Fruit fly (Drosophila melanogaster) whole organism, wandering third instar larva: Measurements from ENCODE around the gene strat.
A peak's percentile ranks its signal among the peaks of the same experiment; 100 is the strongest.

Experiments
- Abd-B ChIP-seq: fragments of >200 bp; optimal IDR thresholded peaks from 2 replicates; lab custom pipeline; 2017; ENCODE audit warnings: missing biosample characterization, missing genetic modification characterization
- CG32264 ChIP-seq: fragments of 200-800 bp; sonication (Bioruptor generic); optimal IDR thresholded peaks from 2 replicates; lab custom pipeline; 2016; ENCODE audit warnings: missing biosample characterization, missing genetic modification characterization
- CG9705 ChIP-seq: fragments of 200-800 bp; sonication (Bioruptor generic); optimal IDR thresholded peaks from 2 replicates; lab custom pipeline; 2018; ENCODE audit warnings: missing biosample characterization, mild to moderate bottlenecking, missing genetic modification characterization
- CrebA ChIP-seq: fragments of 200-800 bp; sonication (Bioruptor generic); optimal IDR thresholded peaks from 2 replicates; lab custom pipeline; 2016; ENCODE audit warnings: missing biosample characterization, mild to moderate bottlenecking, missing genetic modification characterization, borderline replicate concordance
- Dfd ChIP-seq: fragments of >200 bp; optimal IDR thresholded peaks from 2 replicates; lab custom pipeline; 2017; ENCODE audit warnings: missing biosample characterization, missing genetic modification characterization
- Dif ChIP-seq: fragments of 200-275, 200-300 bp; sonication (Bioruptor generic); optimal IDR thresholded peaks from 2 replicates; lab custom pipeline; 2018; ENCODE audit warnings: missing biosample characterization, missing genetic modification characterization; ENCODE audit not compliant: partially characterized antibody
- GATAd ChIP-seq: sonication (Bioruptor generic); optimal IDR thresholded peaks from 2 replicates; lab custom pipeline; 2016; ENCODE audit warnings: missing biosample characterization, missing genetic modification characterization
- HLH106 ChIP-seq: fragments of 200-800 bp; optimal IDR thresholded peaks from 3 replicates; lab custom pipeline; 2019; ENCODE audit warnings: missing biosample characterization, mild to moderate bottlenecking, missing genetic modification characterization, moderate library complexity
- Hnf4 ChIP-seq: fragments of 200-800 bp; sonication (Bioruptor generic); optimal IDR thresholded peaks from 2 replicates; lab custom pipeline; 2016; ENCODE audit warnings: missing biosample characterization, mild to moderate bottlenecking, missing genetic modification characterization
- Hr78 ChIP-seq: fragments of >200 bp; optimal IDR thresholded peaks from 2 replicates; lab custom pipeline; 2017; ENCODE audit warnings: missing biosample characterization, missing genetic modification characterization
- Hr83 ChIP-seq: fragments of 200-300 bp; sonication (Bioruptor generic); optimal IDR thresholded peaks from 2 replicates; lab custom pipeline; 2016; ENCODE audit warnings: missing biosample characterization, mild to moderate bottlenecking, missing genetic modification characterization, moderate library complexity; ENCODE audit not compliant: poor library complexity, severe bottlenecking
- Jra ChIP-seq: sonication (Bioruptor generic); optimal IDR thresholded peaks from 2 replicates; lab custom pipeline; 2016; ENCODE audit warnings: missing biosample characterization, missing genetic modification characterization
- Mio ChIP-seq: sonication (Bioruptor generic); optimal IDR thresholded peaks from 2 replicates; lab custom pipeline; 2016; ENCODE audit warnings: missing biosample characterization, missing genetic modification characterization
- Myc ChIP-seq: fragments of >200 bp; optimal IDR thresholded peaks from 2 replicates; lab custom pipeline; 2017
- N ChIP-seq: fragments of >200 bp; optimal IDR thresholded peaks from 2 replicates; lab custom pipeline; 2018; ENCODE audit warnings: missing biosample characterization, missing external identifiers, missing genetic modification characterization
- OdsH ChIP-seq: fragments of 200-800 bp; sonication (Bioruptor generic); optimal IDR thresholded peaks from 2 replicates; lab custom pipeline; 2016; ENCODE audit warnings: missing biosample characterization, mild to moderate bottlenecking, missing genetic modification characterization
- Rel ChIP-seq, 2 experiments: fragments of 200-800 bp; sonication (Bioruptor generic) in 1 of 2; optimal IDR thresholded peaks; 2 replicates in 1 of 2; 3 replicates in 1 of 2; lab custom pipeline; 2016 to 2019; ENCODE audit warnings: mild to moderate bottlenecking in 2 of 2, missing biosample characterization in 2 of 2, missing genetic modification characterization in 2 of 2, moderate library complexity in 1 of 2
- Sp1 ChIP-seq: fragments of 200-800 bp; sonication (Bioruptor generic); optimal IDR thresholded peaks from 3 replicates; lab custom pipeline; 2019; ENCODE audit warnings: missing biosample characterization, mild to moderate bottlenecking, missing genetic modification characterization, moderate library complexity
- Vsx2 ChIP-seq: fragments of 200-300, 225-300 bp; sonication (Bioruptor generic); optimal IDR thresholded peaks from 2 replicates; lab custom pipeline; 2018; ENCODE audit warnings: missing biosample characterization, missing genetic modification characterization; ENCODE audit not compliant: partially characterized antibody
- br ChIP-seq: fragments of 200-800 bp; sonication (Bioruptor generic); optimal IDR thresholded peaks from 2 replicates; lab custom pipeline; 2016; ENCODE audit warnings: missing biosample characterization, missing genetic modification characterization
- brk ChIP-seq: fragments of 200-800 bp; sonication (Bioruptor generic); optimal IDR thresholded peaks from 2 replicates; lab custom pipeline; 2016; ENCODE audit warnings: missing biosample characterization, mild to moderate bottlenecking, missing genetic modification characterization
- dl ChIP-seq, 2 experiments: fragments of 175-275, 200-275 bp in 1 of 2; fragments of 200-275 bp in 1 of 2; sonication (Bioruptor generic); optimal IDR thresholded peaks; lab custom pipeline; 2018; ENCODE audit warnings: mild to moderate bottlenecking in 2 of 2, missing biosample characterization in 2 of 2, missing genetic modification characterization in 2 of 2, moderate library complexity in 2 of 2; ENCODE audit not compliant: partially characterized antibody in 2 of 2, insufficient read depth in 1 of 2
- dmrt93B ChIP-seq: fragments of 200-800 bp; sonication (Bioruptor generic); optimal IDR thresholded peaks from 2 replicates; lab custom pipeline; 2018; ENCODE audit warnings: missing biosample characterization, mild to moderate bottlenecking, missing genetic modification characterization
- dsf ChIP-seq: sonication (Bioruptor generic); optimal IDR thresholded peaks from 2 replicates; lab custom pipeline; 2016; ENCODE audit warnings: missing biosample characterization, missing genetic modification characterization, borderline replicate concordance
- ey ChIP-seq: fragments of 200-800 bp; sonication (Bioruptor generic); optimal IDR thresholded peaks from 2 replicates; lab custom pipeline; 2016; ENCODE audit warnings: missing biosample characterization, missing genetic modification characterization
- foxo ChIP-seq, 2 experiments: fragments of 200-800 bp; sonication (Bioruptor generic); optimal IDR thresholded peaks; 2 replicates in 1 of 2; 3 replicates in 1 of 2; lab custom pipeline; 2016 to 2017; ENCODE audit warnings: missing biosample characterization in 2 of 2, missing genetic modification characterization in 2 of 2
- fru ChIP-seq: fragments of 200-800 bp; sonication (Bioruptor generic); optimal IDR thresholded peaks from 3 replicates; lab custom pipeline; 2016; ENCODE audit warnings: missing biosample characterization, mild to moderate bottlenecking, missing genetic modification characterization
- h ChIP-seq: fragments of 200-800 bp; sonication (Bioruptor generic); optimal IDR thresholded peaks from 3 replicates; lab custom pipeline; 2016; ENCODE audit warnings: missing biosample characterization, mild to moderate bottlenecking, missing genetic modification characterization
- jim ChIP-seq: fragments of 175-275, 200-325 bp; sonication (Bioruptor generic); optimal IDR thresholded peaks from 2 replicates; lab custom pipeline; 2016; ENCODE audit warnings: missing biosample characterization, mild to moderate bottlenecking, missing genetic modification characterization
- lola ChIP-seq: fragments of >200 bp; optimal IDR thresholded peaks from 2 replicates; lab custom pipeline; 2017; ENCODE audit warnings: missing biosample characterization, missing genetic modification characterization
- pan ChIP-seq: fragments of >200 bp; optimal IDR thresholded peaks from 2 replicates; lab custom pipeline; 2017
- psq ChIP-seq: fragments of 200-800 bp; sonication (Bioruptor generic); optimal IDR thresholded peaks from 3 replicates; lab custom pipeline; 2017; ENCODE audit warnings: missing biosample characterization, mild to moderate bottlenecking, missing genetic modification characterization, moderate library complexity
- rgr ChIP-seq: fragments of 200-800 bp; sonication (Bioruptor generic); optimal IDR thresholded peaks from 3 replicates; lab custom pipeline; 2016; ENCODE audit warnings: missing biosample characterization, mild to moderate bottlenecking, missing genetic modification characterization
- sage ChIP-seq: fragments of 200-800 bp; sonication (Bioruptor generic); optimal IDR thresholded peaks from 2 replicates; lab custom pipeline; 2016; ENCODE audit warnings: missing biosample characterization, mild to moderate bottlenecking, missing genetic modification characterization
- sv ChIP-seq: fragments of 200-800 bp; sonication (Bioruptor generic); optimal IDR thresholded peaks from 3 replicates; lab custom pipeline; 2016; ENCODE audit warnings: missing biosample characterization, missing genetic modification characterization
- tai ChIP-seq: sonication (Bioruptor generic); optimal IDR thresholded peaks from 2 replicates; lab custom pipeline; 2016; ENCODE audit warnings: missing biosample characterization, missing genetic modification characterization
- usp ChIP-seq: fragments of >200 bp; optimal IDR thresholded peaks from 2 replicates; lab custom pipeline; 2017; ENCODE audit warnings: missing biosample characterization, missing genetic modification characterization
- woc ChIP-seq: sonication (Bioruptor generic); optimal IDR thresholded peaks from 2 replicates; lab custom pipeline; 2016; ENCODE audit warnings: missing biosample characterization, mild to moderate bottlenecking, missing genetic modification characterization

strat gene

DNA sequence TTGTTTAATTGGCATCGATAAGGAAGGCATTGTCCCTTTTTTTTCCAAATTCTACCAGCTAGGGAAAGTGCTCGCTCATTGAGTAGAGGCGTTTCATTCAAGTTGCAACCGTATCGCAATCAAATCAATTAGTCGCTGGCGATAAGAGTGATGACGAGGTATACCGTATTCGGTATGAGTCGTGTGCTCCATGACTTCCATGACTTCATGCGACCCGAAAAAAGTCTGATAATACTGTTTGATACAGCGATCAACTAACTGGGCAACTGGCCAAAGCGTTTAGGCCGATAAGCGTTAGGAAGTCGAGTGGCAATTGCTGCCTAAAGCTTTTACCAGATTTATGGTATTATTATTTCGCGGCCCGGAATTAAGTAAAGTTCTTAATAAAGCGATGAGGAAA is 24.4 kb downstream of the strat start:
- TF ChIP-seq brk (no peak), Rel (GFP tag; optimal IDR thresholded peaks at IDR 0.05; lab: Kevin White, UChicago) (no peak), Rel (tag; optimal IDR thresholded peaks at IDR 0.05; lab: Kevin White, UChicago) (peak; percentile 20), h (GFP tag; lab: Kevin White, UChicago) (peak; percentile 63), HLH106 (no peak)
- TF ChIP-seq, all 38 proteins: peak for 2

DNA sequence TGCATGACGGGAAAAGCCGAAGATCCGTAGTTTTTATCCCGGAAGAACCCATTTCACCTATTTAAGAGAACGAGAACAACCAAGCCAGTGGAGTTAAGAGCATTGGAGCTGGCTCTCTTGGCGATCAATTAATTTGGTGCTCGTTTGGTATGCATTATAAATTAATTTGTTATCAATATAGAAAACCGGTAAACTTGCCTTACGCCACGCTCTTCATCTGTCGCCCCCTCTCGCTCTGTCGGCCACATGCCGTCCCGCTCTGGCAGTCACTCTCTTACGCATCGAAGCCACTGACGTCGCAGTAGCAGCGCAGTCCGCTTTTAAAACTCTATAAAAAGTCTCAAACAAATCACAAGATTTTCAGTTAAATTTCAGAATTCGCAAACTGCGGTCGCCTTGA is 26.1 kb downstream of the strat start, which contains the start of gene CG7778:
Gene CG7778 (plus strand): TSS at position 361 of the 400 bp plus-strand sequence.
- peak; percentile 26 for TF ChIP-seq Dif (GFP tag; lab: Kevin White, UChicago)
- no peak for TF ChIP-seq tai (GFP tag; lab: Kevin White, UChicago)
- TF ChIP-seq ey (GFP tag; lab: Kevin White, UChicago): no peak
- no peak for TF ChIP-seq Dfd (GFP tag; lab: Kevin White, UChicago)
- TF ChIP-seq, all 38 proteins: peak for 1

DNA sequence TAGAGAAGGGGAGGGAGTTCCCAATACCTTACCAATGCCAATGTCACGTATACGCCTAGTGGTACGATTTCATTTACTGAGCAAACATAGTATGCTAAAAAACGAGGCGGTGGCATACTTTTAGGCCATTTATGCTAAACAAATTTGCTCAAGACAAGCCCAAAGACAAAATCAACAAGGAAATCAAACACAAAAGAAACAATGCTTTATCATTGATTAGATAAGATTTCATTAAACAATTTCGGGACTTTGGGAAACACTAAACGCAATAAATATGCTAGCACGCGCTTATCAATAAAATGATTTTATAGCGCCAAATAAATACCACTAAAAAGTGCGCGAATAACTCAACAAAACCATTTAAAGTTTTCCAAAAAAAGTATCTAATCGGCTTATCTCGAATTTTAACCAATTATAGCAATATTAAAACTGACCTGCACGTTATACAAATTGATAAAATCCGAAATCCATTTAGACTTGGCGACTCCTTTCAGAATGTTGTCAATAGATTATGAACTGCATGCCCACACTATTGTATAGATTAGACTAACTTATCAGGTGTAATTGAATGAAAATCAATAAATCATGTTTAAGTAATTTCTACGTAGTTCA is 30.5 kb downstream of the strat start:
- TF ChIP-seq Dfd (GFP tag; lab: Kevin White, UChicago) (no peak), br (GFP tag; lab: Kevin White, UChicago) (no peak), Mio (no peak), Hnf4 (GFP tag; lab: Kevin White, UChicago) (no peak), Vsx2 (GFP tag; lab: Kevin White, UChicago) (no peak), CG32264 (GFP tag; lab: Kevin White, UChicago) (no peak), pan (lab: Kevin White, UChicago) (no peak), OdsH (GFP tag; lab: Kevin White, UChicago) (peak; percentile 37), tai (GFP tag; lab: Kevin White, UChicago) (peak; percentile 15), dl (GFP tag; optimal IDR thresholded peaks at IDR 0.05; lab: Kevin White, UChicago; ENCODE audit: insufficient read depth in 1 of 2, partially characterized antibody in 2 of 2) (no peak), Jra (GFP tag; lab: Kevin White, UChicago) (no peak), foxo (GFP tag; optimal IDR thresholded peaks at IDR 0.05; lab: Kevin White, UChicago) (peak in 1 of 2 experiments; percentile 9), Abd-B (no peak), Sp1 (GFP tag; lab: Kevin White, UChicago) (no peak), fru (GFP tag; lab: Kevin White, UChicago) (no peak), dmrt93B (GFP tag; lab: Kevin White, UChicago) (no peak), rgr (GFP tag; lab: Kevin White, UChicago) (peak; percentile 59), lola (no peak), CrebA (GFP tag; lab: Kevin White, UChicago) (peak; percentile 11), brk (no peak), Rel (GFP tag; optimal IDR thresholded peaks at IDR 0.05; lab: Kevin White, UChicago) (no peak), Rel (tag; optimal IDR thresholded peaks at IDR 0.05; lab: Kevin White, UChicago) (peak; percentile 64), usp (GFP tag; lab: Kevin White, UChicago) (no peak), Hr83 (peak; percentile 62), dsf (GFP tag; lab: Kevin White, UChicago) (no peak), sv (GFP tag; lab: Kevin White, UChicago) (no peak), CG9705 (GFP tag; lab: Kevin White, UChicago) (no peak), HLH106 (no peak), ey (GFP tag; lab: Kevin White, UChicago) (no peak), psq (GFP tag; lab: Kevin White, UChicago) (no peak), Dif (GFP tag; lab: Kevin White, UChicago) (no peak), N (no peak), GATAd (no peak), Hr78 (GFP tag; lab: Kevin White, UChicago) (no peak), jim (GFP tag; lab: Kevin White, UChicago) (no peak), woc (GFP tag; lab: Kevin White, UChicago) (no peak), h (GFP tag; lab: Kevin White, UChicago) (peak; percentile 18), Myc (lab: Kevin White, UChicago) (no peak), sage (GFP tag; lab: Kevin White, UChicago) (no peak)
